Worm (Caenorhabditis elegans): ENCODE results near the gene T11F8.1.
A peak's percentile ranks its signal among the peaks of the same experiment; 100 is the strongest.
"Not testable (repeated sequence)": the region's sequence is repeated elsewhere in the genome, so short reads cannot be mapped to it uniquely, and the experiment has no call there.

T11F8.1 gene

DNA sequence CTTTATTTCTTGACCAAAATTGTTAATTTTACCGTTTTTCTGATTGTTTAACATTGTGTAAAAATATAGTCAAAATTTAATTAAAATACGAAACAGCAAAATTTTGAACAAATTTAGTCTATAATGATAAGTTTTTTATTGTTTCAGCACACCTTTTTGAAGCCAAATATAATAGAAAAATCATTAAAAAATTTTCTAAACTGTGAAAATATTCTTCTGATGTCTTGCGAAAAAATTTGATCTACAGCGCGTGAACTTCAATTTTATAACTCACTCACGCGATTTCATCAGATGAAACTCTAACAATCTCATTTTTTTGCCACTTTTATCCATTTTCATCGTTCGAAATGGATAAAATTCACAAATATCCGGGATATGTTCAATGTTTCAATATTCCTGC is at the start of gene T11F8.1:
Gene T11F8.1 (plus strand): TSS at position 301 of the 400 bp plus-strand sequence.
- TF ChIP-seq efl-1 (GFP tag; optimal IDR thresholded peaks at IDR 0.05) (peak; percentile 21), K11D2.4 (GFP tag; IDR thresholded peaks at IDR 0.05) (no peak)

- TF ChIP-seq somi-1 (GFP tag; optimal IDR thresholded peaks at IDR 0.05) = no peak
- no peak for TF ChIP-seq lsy-27 (tag; optimal IDR thresholded peaks at IDR 0.05; ENCODE audit: borderline replicate concordance, insufficient read depth)
- TF ChIP-seq F22D6.2 (tag; optimal IDR thresholded peaks at IDR 0.05) = no peak
- TF ChIP-seq efl-1 (GFP tag; optimal IDR thresholded peaks at IDR 0.05) = no peak
- no peak for TF ChIP-seq F10E7.11 (tag; optimal IDR thresholded peaks at IDR 0.05)
- TF ChIP-seq lir-1 (GFP tag; conservative IDR thresholded peaks at IDR 0.05) = no peak
- no peak for TF ChIP-seq F33H1.4 (GFP tag; IDR thresholded peaks at IDR 0.05)
- no peak for TF ChIP-seq ceh-40 (GFP tag; IDR thresholded peaks at IDR 0.05)
- TF ChIP-seq cebp-2 (GFP tag; IDR thresholded peaks at IDR 0.05) = no peak
- TF ChIP-seq K11D2.4 (GFP tag; IDR thresholded peaks at IDR 0.05) = no peak
Measured at ce11 chrIV:5438705-5439104, 40.7 kb upstream of the T11F8.1 start, which contains the start of gene mgl-3. Gene mgl-3, plus strand, starts transcription at chrIV:5439005.

DNA sequence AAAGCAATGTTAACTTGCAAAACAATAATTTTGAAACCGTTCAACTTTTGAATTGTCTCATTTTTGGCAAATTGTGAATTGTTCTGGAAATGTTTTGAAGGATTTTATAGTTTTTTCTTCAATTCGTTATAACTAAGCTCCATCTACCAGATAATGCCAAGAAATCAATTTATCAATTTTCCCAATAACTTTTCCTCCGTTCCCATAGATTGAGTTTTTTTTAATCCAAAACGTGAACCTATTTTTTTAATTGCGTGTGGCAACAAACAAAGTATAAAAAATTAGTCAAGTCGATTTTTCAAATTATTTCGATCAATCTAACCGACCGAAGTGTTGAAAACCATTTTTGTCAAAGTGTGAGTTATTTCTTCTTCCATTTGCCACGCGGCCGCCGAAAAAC is 26.7 kb upstream of the T11F8.1 start, which contains the start of gene Y4C6A.4:
Gene Y4C6A.4 (plus strand): TSS at position 301 of the 400 bp plus-strand sequence.
- TF ChIP-seq snpc-1.1 (tag; optimal IDR thresholded peaks at IDR 0.05; ENCODE audit: insufficient read depth) (no peak), nhr-27 (tag; optimal IDR thresholded peaks at IDR 0.05) (no peak), unc-130 (GFP tag; optimal IDR thresholded peaks at IDR 0.05) (no peak), ekl-4 (GFP tag; IDR thresholded peaks at IDR 0.05) (no peak), snpc-3.4 (tag; optimal IDR thresholded peaks at IDR 0.05) (no peak), F22D6.2 (tag; optimal IDR thresholded peaks at IDR 0.05) (no peak), dpff-1 (tag; optimal IDR thresholded peaks at IDR 0.05) (no peak), attf-3 (GFP tag; conservative IDR thresholded peaks at IDR 0.05) (no peak), hsf-1 (GFP tag; IDR thresholded peaks at IDR 0.05) (no peak), bed-1 (GFP tag; IDR thresholded peaks at IDR 0.05) (no peak), tbp1 (GFP tag; optimal IDR thresholded peaks at IDR 0.05) (no peak), ztf-26 (tag; optimal IDR thresholded peaks at IDR 0.05) (no peak), ztf-25 (GFP tag; IDR thresholded peaks at IDR 0.05) (no peak), B0019.2 (GFP tag; conservative IDR thresholded peaks at IDR 0.05) (no peak), egrh-3 (GFP tag; IDR thresholded peaks at IDR 0.05) (no peak), zim-3 (tag; optimal IDR thresholded peaks at IDR 0.05) (no peak)

DNA sequence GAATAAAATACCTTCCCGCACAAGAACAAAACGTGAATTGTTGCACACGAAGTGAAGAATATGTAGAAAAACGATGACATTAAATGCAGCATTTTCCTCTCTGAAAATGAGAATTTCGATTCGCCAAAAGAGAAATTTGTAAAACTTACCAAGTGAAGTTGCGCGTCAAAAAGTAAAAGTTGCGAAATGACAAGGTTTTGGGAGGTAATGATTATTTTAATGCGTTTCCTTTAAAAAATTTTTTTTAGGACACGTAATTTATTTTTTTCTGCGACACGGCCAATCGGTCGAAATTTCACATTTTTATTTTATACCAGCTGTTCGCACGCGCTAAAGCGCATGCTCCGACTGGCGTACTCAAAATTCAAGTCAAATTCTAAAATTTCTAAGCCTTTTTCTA is 23.4 kb upstream of the T11F8.1 start, which contains the start of gene Y4C6A.3:
Gene Y4C6A.3 (minus strand): TSS at position 101 of the 400 bp plus-strand sequence.
- not testable (repeated sequence) for TF ChIP-seq snpc-4 (GFP tag; optimal IDR thresholded peaks at IDR 0.05); snpc-4 (tag; optimal IDR thresholded peaks at IDR 0.05); ceh-91 (GFP tag; IDR thresholded peaks at IDR 0.05); F52B5.7 (tag; optimal IDR thresholded peaks at IDR 0.05)

- TF ChIP-seq C06A6.2 (GFP tag; conservative IDR thresholded peaks at IDR 0.05) (no peak), akir-1 (GFP tag; optimal IDR thresholded peaks at IDR 0.05) (no peak), nfya-1 (tag; optimal IDR thresholded peaks at IDR 0.05; ENCODE audit: borderline replicate concordance, insufficient read depth) (no peak), pha-4 (tag; optimal IDR thresholded peaks at IDR 0.05) (no peak), attf-6 (GFP tag; IDR thresholded peaks at IDR 0.05) (no peak), nhr-27 (tag; optimal IDR thresholded peaks at IDR 0.05) (no peak), K11D2.4 (GFP tag; IDR thresholded peaks at IDR 0.05) (no peak), ztf-18 (tag; optimal IDR thresholded peaks at IDR 0.05) (no peak), repo-1 (tag; optimal IDR thresholded peaks at IDR 0.05) (no peak), K12H6.12 (tag; optimal IDR thresholded peaks at IDR 0.05) (no peak), tbp1 (GFP tag; optimal IDR thresholded peaks at IDR 0.05) (no peak)
Measured at ce11 chrIV:5462820-5463219, 16.6 kb upstream of the T11F8.1 start.

All from whole organism, young adult.